In genomic region chr3L:9471151-9471903, dm6 we compare ENCODE assay signal across 2 fruit fly cellular contexts.
TF ChIP-seq lines count a peak whose summit lies in the region.

No protein-coding gene starts in this region.

- no peak for TF ChIP-seq CTCF in whole organism, embryonic (GFP tag; optimal IDR thresholded peaks at IDR 0.05; lab: Kevin White, UChicago)

TF ChIP-seq in whole organism, embryonic, 481 proteins besides CTCF, POLR2A, EP300 and RAD21:
- no peak for TF ChIP-seq dpn (GFP tag; optimal IDR thresholded peaks at IDR 0.05; lab: Kevin White, UChicago)
- peak; percentile 83 for TF ChIP-seq CG13775 (GFP tag; optimal IDR thresholded peaks at IDR 0.05; lab: Kevin White, UChicago)
- TF ChIP-seq CG8478 (optimal IDR thresholded peaks at IDR 0.05; lab: Kevin White, UChicago): peak; percentile 66
- TF ChIP-seq Ets65A (GFP tag; lab: Kevin White, UChicago): peak; percentile 93
- no peak for TF ChIP-seq ac (GFP tag; optimal IDR thresholded peaks at IDR 0.05; lab: Kevin White, UChicago)
- peak in 1 of 2 experiments; percentile 90 for TF ChIP-seq Dfd (GFP tag; optimal IDR thresholded peaks at IDR 0.05; lab: Kevin White, UChicago)
- peak; percentile 25; the same call in 1 of the 2 replicates for TF ChIP-seq CG4360 (GFP tag; IDR thresholded peaks at IDR 0.05; lab: Robert Waterston, UW)
- peak; percentile 53 for TF ChIP-seq Med (GFP tag; lab: Kevin White, UChicago)

TF ChIP-seq in whole organism, wandering third instar larva, 38 proteins besides CTCF, POLR2A, EP300 and RAD21:
- TF ChIP-seq rgr (GFP tag; optimal IDR thresholded peaks at IDR 0.05; lab: Kevin White, UChicago) (no peak), Dfd (GFP tag; optimal IDR thresholded peaks at IDR 0.05; lab: Kevin White, UChicago) (peak; percentile 92), foxo (GFP tag; optimal IDR thresholded peaks at IDR 0.05; lab: Kevin White, UChicago) (no peak), h (GFP tag; optimal IDR thresholded peaks at IDR 0.05; lab: Kevin White, UChicago) (no peak)
TF ChIP-seq in whole organism, wandering third instar larva: peak in this region for 1.
